Fruit fly (Drosophila melanogaster) whole organism, embryonic: ENCODE measurements around the gene CG8191.

ENCODE experiments used
- Aef1 ChIP-seq: fragments of 200-800 bp; sonication (Bioruptor generic); IDR thresholded peaks from 3 replicates; pipeline ENCODE4 v1.3.6; 2022; ENCODE audit warnings: missing biosample characterization, missing genetic modification characterization
- Asciz ChIP-seq: fragments of 200-800 bp; sonication (Bioruptor generic); optimal IDR thresholded peaks from 2 replicates; lab custom pipeline; 2017; ENCODE audit warnings: missing biosample characterization, mild to moderate bottlenecking, missing genetic modification characterization, missing genetic modification reagents
- Awh ChIP-seq: fragments of 200-800 bp; sonication (Bioruptor generic); IDR thresholded peaks from 2 replicates; pipeline ENCODE4, ENCODE4 v1.3.6; 2022; ENCODE audit warnings: missing biosample characterization, missing genetic modification characterization
- BEAF-32 ChIP-seq: fragments of 200-800 bp; sonication (Bioruptor generic); optimal IDR thresholded peaks from 3 replicates; lab custom pipeline; 2017; ENCODE audit warnings: missing biosample characterization, missing genetic modification characterization, mild to moderate bottlenecking, moderate library complexity, missing genetic modification reagents
- CG10267 ChIP-seq: fragments of 200-800 bp; sonication (Bioruptor generic); optimal IDR thresholded peaks from 2 replicates; lab custom pipeline; 2018; ENCODE audit warnings: missing biosample characterization, mild to moderate bottlenecking, missing genetic modification characterization, moderate library complexity
- CG10366 ChIP-seq: fragments of 200-800 bp; sonication (Bioruptor generic); IDR thresholded peaks from 2 replicates; pipeline ENCODE4 v1.3.6; 2022; ENCODE audit warnings: missing biosample characterization, missing genetic modification characterization
- CG11723 ChIP-seq: fragments of 200-800 bp; sonication (Bioruptor generic); optimal IDR thresholded peaks from 2 replicates; lab custom pipeline; 2017; ENCODE audit warnings: missing biosample characterization, mild to moderate bottlenecking, missing genetic modification characterization
- CG14667 ChIP-seq: fragments of 200-800 bp; sonication (Bioruptor generic); IDR thresholded peaks from 2 replicates; pipeline ENCODE4 v1.3.6; 2022; ENCODE audit warnings: missing biosample characterization, missing genetic modification characterization
- CG14710 ChIP-seq: fragments of 200-800 bp; sonication (Bioruptor generic); optimal IDR thresholded peaks from 3 replicates; lab custom pipeline; 2019; ENCODE audit warnings: missing biosample characterization, mild to moderate bottlenecking, missing genetic modification characterization, moderate library complexity
- CG15514 ChIP-seq: fragments of 200-800 bp; sonication (Bioruptor generic); optimal IDR thresholded peaks from 3 replicates; lab custom pipeline; 2017; ENCODE audit warnings: missing biosample characterization, missing genetic modification characterization, mild to moderate bottlenecking, moderate library complexity, missing genetic modification reagents
- CG17385 ChIP-seq: fragments of 200-800 bp; sonication (Bioruptor generic); optimal IDR thresholded peaks from 3 replicates; lab custom pipeline; 2018; ENCODE audit warnings: missing biosample characterization, mild to moderate bottlenecking, missing genetic modification characterization
- CG17612 ChIP-seq: fragments of 200-800 bp; sonication (Bioruptor generic); IDR thresholded peaks from 2 replicates; pipeline ENCODE4 v1.3.6; 2022; ENCODE audit warnings: missing biosample characterization, missing genetic modification characterization
- CG18764 ChIP-seq: fragments of 200-800 bp; sonication (Bioruptor generic); optimal IDR thresholded peaks from 3 replicates; lab custom pipeline; 2016; ENCODE audit warnings: missing biosample characterization, missing genetic modification characterization
- CG2116 ChIP-seq: fragments of 200-800 bp; sonication (Bioruptor generic); optimal IDR thresholded peaks from 3 replicates; lab custom pipeline; 2018; ENCODE audit warnings: missing biosample characterization, mild to moderate bottlenecking, missing genetic modification characterization
- CG30020 ChIP-seq: fragments of 200-800 bp; optimal IDR thresholded peaks from 2 replicates; lab custom pipeline; 2019; ENCODE audit warnings: missing biosample characterization, mild to moderate bottlenecking, missing genetic modification characterization, moderate library complexity
- CG30403 ChIP-seq: fragments of 200-800 bp; sonication (Bioruptor generic); optimal IDR thresholded peaks from 3 replicates; lab custom pipeline; 2016; ENCODE audit warnings: missing biosample characterization, missing genetic modification characterization
- CG3995 ChIP-seq: fragments of 200-800 bp; sonication (Bioruptor generic); optimal IDR thresholded peaks from 3 replicates; lab custom pipeline; 2016; ENCODE audit warnings: missing biosample characterization, missing genetic modification characterization
- CG5245 ChIP-seq: fragments of 200-800 bp; sonication (Bioruptor generic); optimal IDR thresholded peaks from 3 replicates; lab custom pipeline; 2016; ENCODE audit warnings: missing biosample characterization, missing genetic modification characterization
- CG6654 ChIP-seq: fragments of 200-800 bp; sonication (Bioruptor generic); optimal IDR thresholded peaks from 2 replicates; lab custom pipeline; 2017; ENCODE audit warnings: missing biosample characterization, mild to moderate bottlenecking, missing genetic modification characterization
- CG8388 ChIP-seq: fragments of 200-800 bp; sonication (Bioruptor generic); optimal IDR thresholded peaks from 2 replicates; lab custom pipeline; 2019; ENCODE audit warnings: missing biosample characterization, mild to moderate bottlenecking, missing genetic modification characterization, moderate library complexity
- Dfd ChIP-seq, 2 experiments: fragments of >200 bp; optimal IDR thresholded peaks; 2 replicates each; lab custom pipeline; 2017; ENCODE audit warnings: missing biosample characterization in 2 of 2, missing genetic modification characterization in 2 of 2
- Dll ChIP-seq: fragments of 200-800 bp; sonication (Bioruptor generic); IDR thresholded peaks from 4 replicates; pipeline ENCODE4 v1.3.6; 2022; ENCODE audit warnings: missing biosample characterization, missing genetic modification characterization; ENCODE audit not compliant: partially characterized antibody
- Dref ChIP-seq: fragments of 200-800 bp; sonication (Bioruptor generic); IDR thresholded peaks from 2 replicates; pipeline ENCODE4 v1.3.6; 2022; ENCODE audit warnings: missing biosample characterization, missing genetic modification characterization
- E2f1 ChIP-seq: fragments of 200-800 bp; sonication (Bioruptor generic); IDR thresholded peaks from 2 replicates; pipeline ENCODE4 v1.3.6; 2022; ENCODE audit warnings: missing biosample characterization, missing genetic modification characterization
- HLH3B ChIP-seq: fragments of 200-800 bp; sonication (Bioruptor generic); IDR thresholded peaks from 2 replicates; pipeline ENCODE4 v1.3.6; 2022; ENCODE audit warnings: missing biosample characterization, missing genetic modification characterization
- Myb ChIP-seq: fragments of 200-800 bp; sonication (Bioruptor generic); optimal IDR thresholded peaks from 2 replicates; lab custom pipeline; 2016; ENCODE audit warnings: missing biosample characterization, missing genetic modification characterization
- Sry-β ChIP-seq: fragments of 200-800 bp; sonication (Bioruptor generic); optimal IDR thresholded peaks from 2 replicates; lab custom pipeline; 2018; ENCODE audit warnings: missing biosample characterization, mild to moderate bottlenecking, missing genetic modification characterization, moderate library complexity
- Sry-δ ChIP-seq: fragments of 200-800 bp; sonication (Bioruptor generic); optimal IDR thresholded peaks from 2 replicates; lab custom pipeline; 2016; ENCODE audit warnings: missing biosample characterization, missing genetic modification characterization
- Stat92E ChIP-seq, 3 experiments: fragments of >200 bp in 2 of 3; fragments of 200-800 bp in 1 of 3; sonication (Bioruptor generic) in 1 of 3; optimal IDR thresholded peaks; 2 replicates each; lab custom pipeline; 2017 to 2019; ENCODE audit warnings: missing biosample characterization in 3 of 3, missing genetic modification characterization in 3 of 3, mild to moderate bottlenecking in 1 of 3, moderate library complexity in 1 of 3
- Usf ChIP-seq: fragments of 200-800 bp; sonication (Bioruptor generic); optimal IDR thresholded peaks from 2 replicates; lab custom pipeline; 2017; ENCODE audit warnings: missing genotype, missing biosample characterization, missing genetic modification characterization
- bcd ChIP-seq: fragments of 200-800 bp; sonication (Bioruptor generic); optimal IDR thresholded peaks from 2 replicates; lab custom pipeline; 2017; ENCODE audit warnings: missing biosample characterization, mild to moderate bottlenecking, missing genetic modification characterization
- cas ChIP-seq: fragments of 200-800 bp; sonication (Bioruptor generic); IDR thresholded peaks from 2 replicates; pipeline ENCODE4 v1.3.6; 2022; ENCODE audit warnings: missing biosample characterization, missing genetic modification characterization
- chif ChIP-seq, 2 experiments: fragments of 200-800 bp; sonication (Bioruptor generic); optimal IDR thresholded peaks; 3 replicates each; lab custom pipeline; 2016; ENCODE audit warnings: missing biosample characterization in 2 of 2, missing genetic modification characterization in 2 of 2
- crp ChIP-seq, 2 experiments: fragments of 200-800 bp; sonication (Bioruptor generic); optimal IDR thresholded peaks; 2 replicates in 1 of 2; 3 replicates in 1 of 2; lab custom pipeline; 2017; ENCODE audit warnings: missing biosample characterization in 2 of 2, missing genetic modification characterization in 2 of 2, mild to moderate bottlenecking in 1 of 2, moderate library complexity in 1 of 2
- dmrt11E ChIP-seq: fragments of 200-800 bp; sonication (Bioruptor generic); optimal IDR thresholded peaks from 3 replicates; lab custom pipeline; 2018; ENCODE audit warnings: missing biosample characterization, mild to moderate bottlenecking, missing genetic modification characterization, moderate library complexity
- gcm2 ChIP-seq: fragments of 200-800 bp; sonication (Bioruptor generic); optimal IDR thresholded peaks from 2 replicates; lab custom pipeline; 2016; ENCODE audit warnings: missing biosample characterization, missing genetic modification characterization
- jigr1 ChIP-seq: fragments of 200-800 bp; sonication (Bioruptor generic); IDR thresholded peaks from 3 replicates; pipeline ENCODE4 v1.3.6; 2022; ENCODE audit warnings: missing biosample characterization, missing genetic modification characterization
- lab ChIP-seq: fragments of 200-800 bp; sonication (Bioruptor generic); optimal IDR thresholded peaks from 3 replicates; lab custom pipeline; 2017; ENCODE audit warnings: missing biosample characterization, missing genetic modification characterization, mild to moderate bottlenecking, moderate library complexity, missing genetic modification reagents
- nerfin-1 ChIP-seq: fragments of 200-800 bp; sonication (Bioruptor generic); optimal IDR thresholded peaks from 3 replicates; lab custom pipeline; 2019; ENCODE audit warnings: missing biosample characterization, mild to moderate bottlenecking, missing genetic modification characterization, moderate library complexity
- nerfin-2 ChIP-seq: fragments of 200-800 bp; sonication (Bioruptor generic); IDR thresholded peaks from 2 replicates; pipeline ENCODE4 v1.3.6; 2022; ENCODE audit warnings: missing biosample characterization, missing genetic modification characterization; ENCODE audit not compliant: partially characterized antibody
- row ChIP-seq: fragments of 200-800 bp; sonication (Bioruptor generic); IDR thresholded peaks from 3 replicates; pipeline ENCODE4 v1.3.6; 2022; ENCODE audit warnings: missing biosample characterization, missing genetic modification characterization
- sc ChIP-seq, 3 experiments: fragments of >200 bp in 2 of 3; fragments of 200-800 bp in 1 of 3; sonication (Bioruptor generic) in 1 of 3; optimal IDR thresholded peaks; 2 replicates in 2 of 3; 3 replicates in 1 of 3; lab custom pipeline; 2017; ENCODE audit warnings: mild to moderate bottlenecking in 1 of 3, missing biosample characterization in 1 of 3, missing genetic modification characterization in 1 of 3, missing genetic modification reagents in 1 of 3
- sens ChIP-seq: fragments of 200-800 bp; sonication (Bioruptor generic); peaks from one replicate; lab custom pipeline; 2016; ENCODE audit warnings: missing biosample characterization, missing genetic modification characterization
- sug ChIP-seq: fragments of 200-800 bp; optimal IDR thresholded peaks from 2 replicates; lab custom pipeline; 2019; ENCODE audit warnings: missing biosample characterization, mild to moderate bottlenecking, missing genetic modification characterization, moderate library complexity
- tap ChIP-seq: fragments of 200-800 bp; optimal IDR thresholded peaks from 3 replicates; lab custom pipeline; 2019; ENCODE audit warnings: missing biosample characterization, mild to moderate bottlenecking, missing genetic modification characterization, moderate library complexity
- trem ChIP-seq: fragments of 200-800 bp; optimal IDR thresholded peaks from 3 replicates; lab custom pipeline; 2019; ENCODE audit warnings: missing biosample characterization, mild to moderate bottlenecking, missing genetic modification characterization, moderate library complexity
- unc-4 ChIP-seq: fragments of 200-800 bp; sonication (Bioruptor generic); IDR thresholded peaks from 2 replicates; pipeline ENCODE4 v1.3.6; 2022; ENCODE audit warnings: missing biosample characterization, missing genetic modification characterization; ENCODE audit not compliant: partially characterized antibody
- zen2 ChIP-seq: fragments of 200-800 bp; sonication (Bioruptor generic); IDR thresholded peaks from 3 replicates; pipeline ENCODE4 v1.3.6; 2022; ENCODE audit warnings: missing biosample characterization, missing genetic modification characterization; ENCODE audit not compliant: partially characterized antibody

CG8191 gene

DNA sequence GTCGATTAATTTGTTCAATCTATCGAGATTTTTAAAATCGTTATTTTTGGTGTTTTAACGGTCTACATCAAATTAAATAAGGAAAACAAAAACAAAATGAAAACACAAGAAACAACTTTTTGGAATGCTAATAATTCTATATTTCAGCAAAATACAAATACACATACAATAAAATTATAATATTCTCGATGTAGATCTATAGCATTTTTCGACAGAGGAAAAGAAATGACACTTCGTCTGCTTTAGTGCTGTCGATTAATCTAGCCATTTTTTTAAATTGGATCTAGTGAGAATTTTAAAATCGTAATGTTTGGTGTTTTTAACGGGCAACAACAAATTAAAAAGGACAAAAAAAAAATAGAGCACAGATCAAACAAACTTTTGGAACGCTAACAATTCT, 5.1 kb downstream of the CG8191 start, which contains the start of gene Arp6:
TSS of gene Arp6 (minus strand) at position 11 of the 400 bp plus-strand sequence.
- no peak for TF ChIP-seq gcm2 (GFP tag; lab: Kevin White, UChicago)
- peak; percentile 26 for TF ChIP-seq CG14710
- TF ChIP-seq trem (tag; lab: Kevin White, UChicago) = peak; percentile 29
- no peak for TF ChIP-seq CG17612 (GFP tag; lab: Robert Waterston, UW)
- peak; percentile 57 for TF ChIP-seq Dref
- peak; percentile 93 for TF ChIP-seq Sry-β (GFP tag; lab: Kevin White, UChicago)
- TF ChIP-seq Awh = no peak
- TF ChIP-seq Asciz (GFP tag; lab: Kevin White, UChicago) = no peak
- peak; percentile 43 for TF ChIP-seq sens (GFP tag; lab: Kevin White, UChicago)
- no peak for TF ChIP-seq CG30403 (GFP tag; lab: Kevin White, UChicago)
- no peak for TF ChIP-seq Dfd (GFP tag; optimal IDR thresholded peaks at IDR 0.05; lab: Kevin White, UChicago)
- TF ChIP-seq CG10267 (tag; lab: Kevin White, UChicago) = peak; percentile 38
- peak; percentile 6 for TF ChIP-seq sug
- TF ChIP-seq sc (optimal IDR thresholded peaks at IDR 0.05; lab: Kevin White, UChicago) = no peak
- TF ChIP-seq sc (GFP tag; optimal IDR thresholded peaks at IDR 0.05; lab: Kevin White, UChicago) = no peak
- no peak for TF ChIP-seq Usf (GFP tag; lab: Kevin White, UChicago)
- TF ChIP-seq Sry-δ (GFP tag; lab: Kevin White, UChicago) = peak; percentile 7
- TF ChIP-seq nerfin-1 (tag; lab: Kevin White, UChicago) = no peak
- TF ChIP-seq nerfin-2 (GFP tag; lab: Robert Waterston, UW) = no peak
- TF ChIP-seq CG8388 (GFP tag; lab: Kevin White, UChicago) = no peak
- no peak for TF ChIP-seq CG10366 (GFP tag; lab: Robert Waterston, UW)
- TF ChIP-seq Dll (GFP tag; lab: Robert Waterston, UW) = 0 out of 4 replicates have a peak, but pooled peaks have one; percentile 42
- TF ChIP-seq CG18764 (GFP tag; lab: Kevin White, UChicago) = no peak
- TF ChIP-seq bcd = no peak
- peak; percentile 26 for TF ChIP-seq CG15514 (GFP tag; lab: Kevin White, UChicago)
- TF ChIP-seq CG11723 (GFP tag; lab: Kevin White, UChicago) = no peak
- TF ChIP-seq Myb = peak; percentile 48
- 0 out of 2 replicates have a peak, but pooled peaks have one; percentile 24 for TF ChIP-seq unc-4
- TF ChIP-seq BEAF-32 (GFP tag; lab: Kevin White, UChicago) = peak; percentile 32
- TF ChIP-seq CG17385 (GFP tag; lab: Kevin White, UChicago) = no peak
- no peak for TF ChIP-seq jigr1 (GFP tag; lab: Robert Waterston, UW)
- TF ChIP-seq CG30020 (tag; lab: Kevin White, UChicago) = peak; percentile 1
- TF ChIP-seq crp (GFP tag; optimal IDR thresholded peaks at IDR 0.05; lab: Kevin White, UChicago) = peak in 1 of 2 experiments; percentile 65
- TF ChIP-seq row = peak; percentile 61
- TF ChIP-seq CG2116 (GFP tag; lab: Kevin White, UChicago) = peak; percentile 40
- TF ChIP-seq CG3995 (GFP tag; lab: Kevin White, UChicago) = peak; percentile 65
- TF ChIP-seq, all 482 proteins: peak for 18

DNA sequence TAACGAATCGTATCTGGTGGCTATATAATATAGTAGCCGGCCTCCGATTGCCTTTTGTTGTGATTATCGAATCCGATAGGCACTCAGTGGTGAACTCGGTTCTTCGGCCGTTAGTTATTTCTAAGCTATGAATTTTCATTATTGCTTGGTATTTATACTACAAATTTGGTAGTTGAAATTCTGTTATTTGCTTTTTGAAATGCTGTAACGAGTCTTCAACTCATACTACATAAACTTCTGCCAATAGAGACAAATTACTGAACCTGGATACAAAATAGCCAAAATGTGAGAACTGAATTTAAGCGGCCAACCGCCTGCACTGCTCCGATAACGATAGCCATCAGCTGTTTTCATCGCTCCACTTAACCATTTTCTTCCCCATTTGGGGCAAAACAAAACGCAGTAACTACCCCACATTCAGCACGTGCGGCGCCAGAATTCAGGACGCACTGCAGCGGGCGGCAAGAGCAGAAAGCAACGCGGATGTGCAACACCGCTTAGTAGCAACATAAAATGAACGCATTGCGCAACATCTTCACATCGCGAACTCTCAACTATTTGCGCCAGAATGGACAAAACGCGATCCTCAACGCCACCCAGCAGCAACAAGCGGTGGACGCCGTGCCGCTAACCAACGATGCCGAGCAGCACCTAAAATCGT, 7.0 kb downstream of the CG8191 start, which contains the start of the genes CG11679 and CG8206:
TSS of gene CG11679 (minus strand) at position 65 of the 661 bp plus-strand sequence.
TSS of gene CG8206 (plus strand) at position 341 of the 661 bp plus-strand sequence.
- TF ChIP-seq CG14667 (GFP tag; lab: Robert Waterston, UW) = no peak
- TF ChIP-seq cas (GFP tag; lab: Robert Waterston, UW) = no peak
- TF ChIP-seq zen2 (GFP tag; lab: Robert Waterston, UW) = no peak
- TF ChIP-seq CG5245 (GFP tag; lab: Kevin White, UChicago) = no peak
- TF ChIP-seq sc (optimal IDR thresholded peaks at IDR 0.05; lab: Kevin White, UChicago) = no peak
- TF ChIP-seq sc (GFP tag; optimal IDR thresholded peaks at IDR 0.05; lab: Kevin White, UChicago) = no peak
- no peak for TF ChIP-seq Stat92E (GFP tag; optimal IDR thresholded peaks at IDR 0.05; lab: Kevin White, UChicago)
- no peak for TF ChIP-seq lab (GFP tag; lab: Kevin White, UChicago)
- TF ChIP-seq HLH3B = 0 out of 2 replicates have a peak, but pooled peaks have one; percentile 10
- no peak for TF ChIP-seq Usf (GFP tag; lab: Kevin White, UChicago)
- peak; percentile 32 for TF ChIP-seq dmrt11E (tag; lab: Kevin White, UChicago)
- no peak for TF ChIP-seq tap (tag; lab: Kevin White, UChicago)
- TF ChIP-seq E2f1 (GFP tag; lab: Robert Waterston, UW) = no peak
- peak in 1 of 2 experiments; percentile 86 for TF ChIP-seq crp (GFP tag; optimal IDR thresholded peaks at IDR 0.05; lab: Kevin White, UChicago)
- peak; percentile 26; the same call in 1 of the 3 replicates for TF ChIP-seq Aef1
- no peak for TF ChIP-seq CG6654 (GFP tag; lab: Kevin White, UChicago)
- no peak for TF ChIP-seq chif (GFP tag; optimal IDR thresholded peaks at IDR 0.05; lab: Kevin White, UChicago)
